Fruit fly (Drosophila melanogaster): ENCODE measurements around the gene Nrg.

The Nrg gene

DNA sequence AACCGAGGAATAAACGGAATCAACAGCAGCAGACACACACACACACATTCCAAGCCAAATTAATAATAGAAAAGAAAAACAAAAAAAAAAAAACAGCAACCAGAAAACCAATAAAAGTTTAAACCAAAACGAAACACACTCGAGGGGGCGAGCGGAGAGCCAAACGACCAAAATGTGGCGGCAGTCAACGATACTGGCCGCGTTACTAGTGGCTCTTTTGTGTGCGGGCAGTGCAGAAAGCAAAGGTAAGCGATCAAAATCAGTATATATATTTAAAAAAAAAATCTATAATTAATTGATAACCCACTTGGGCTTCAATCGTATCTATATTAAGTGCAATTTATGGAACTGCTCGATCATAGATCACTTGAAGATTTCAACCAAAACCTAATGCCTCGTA, 14.6 kb downstream of the Nrg start:
- no peak for TF ChIP-seq noc (tag; optimal IDR thresholded peaks at IDR 0.05)

DNA sequence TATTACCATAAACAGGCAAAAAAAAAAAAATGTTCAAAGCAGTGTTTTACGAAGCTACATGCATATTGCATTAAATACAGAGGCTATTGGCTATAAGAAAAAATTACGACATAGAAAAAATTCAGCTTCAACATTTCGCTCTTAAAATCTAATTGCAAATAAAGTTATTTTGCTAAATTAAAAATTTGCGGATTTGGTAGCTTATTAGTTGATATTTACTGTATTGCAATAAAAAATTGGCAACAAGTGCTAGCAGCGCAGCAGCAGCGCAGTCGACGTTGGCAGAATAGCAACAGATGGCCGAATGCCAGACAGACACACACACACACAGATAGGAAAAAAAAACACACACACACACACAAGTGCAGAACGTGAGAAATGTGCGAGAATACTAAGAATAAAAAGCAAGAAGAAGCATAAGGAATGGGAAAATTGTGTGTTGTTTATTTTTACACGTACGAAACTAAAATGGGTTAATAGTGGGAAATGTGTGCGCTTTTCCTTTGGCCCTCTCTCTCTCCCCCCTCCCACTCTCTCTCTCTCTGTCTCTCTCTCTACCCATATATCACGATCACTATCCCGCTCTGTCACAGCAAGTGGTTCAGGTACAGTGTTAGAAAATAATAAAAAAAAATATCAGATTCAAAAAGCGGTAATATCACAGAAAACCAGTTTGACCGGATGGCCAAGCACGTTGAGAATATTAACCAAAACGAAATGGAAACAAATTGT, 16.6 kb downstream of the Nrg start:
- TF ChIP-seq noc (tag; optimal IDR thresholded peaks at IDR 0.05), result peak; percentile 68

dm6 chrX:8534321-8534661, 17.1 kb downstream of the Nrg start:
- TF ChIP-seq noc (tag; optimal IDR thresholded peaks at IDR 0.05), result no peak

DNA sequence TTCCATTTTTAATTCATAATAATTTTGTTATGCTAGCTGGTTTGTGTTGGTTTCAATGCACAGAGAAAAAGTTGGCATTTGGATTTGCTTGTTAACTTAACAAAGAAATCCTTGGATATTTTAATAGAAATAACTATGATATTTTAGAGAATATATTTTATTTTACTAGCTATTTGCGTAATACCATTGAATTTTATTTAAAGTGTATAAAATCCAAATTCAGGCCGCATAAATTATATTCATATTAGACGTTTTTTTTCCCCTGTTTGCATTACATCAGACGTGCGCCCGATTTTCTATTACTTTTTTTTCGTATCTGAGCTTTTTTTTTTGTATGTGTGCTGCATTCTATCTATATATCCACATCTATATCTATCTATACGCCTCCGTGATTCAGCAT, 17.6 kb downstream of the Nrg start:
- no peak for TF ChIP-seq noc (tag; optimal IDR thresholded peaks at IDR 0.05)

- TF ChIP-seq noc (tag; optimal IDR thresholded peaks at IDR 0.05), result no peak
Measured at dm6 chrX:8536649-8537048, 19.5 kb downstream of the Nrg start.

DNA sequence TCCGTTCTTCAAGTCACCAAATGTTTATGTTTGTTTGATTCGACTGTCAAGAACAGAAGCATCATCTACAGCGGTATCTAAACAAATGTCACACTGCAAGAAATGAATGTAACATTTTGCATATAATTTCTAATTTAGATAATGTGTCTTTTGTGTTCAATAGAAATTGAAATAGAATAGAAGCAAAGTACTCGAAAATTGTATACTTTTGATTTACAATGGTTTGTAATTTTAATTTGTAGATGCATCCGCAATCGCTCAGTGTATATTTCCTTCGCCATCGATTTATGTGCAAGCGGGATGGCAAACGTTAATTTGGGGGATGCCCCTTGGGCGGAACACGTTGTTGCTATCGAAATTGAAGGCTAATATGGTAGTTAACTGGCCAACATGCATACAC, 21.0 kb downstream of the Nrg start:
- TF ChIP-seq noc (tag; optimal IDR thresholded peaks at IDR 0.05), result no peak

DNA sequence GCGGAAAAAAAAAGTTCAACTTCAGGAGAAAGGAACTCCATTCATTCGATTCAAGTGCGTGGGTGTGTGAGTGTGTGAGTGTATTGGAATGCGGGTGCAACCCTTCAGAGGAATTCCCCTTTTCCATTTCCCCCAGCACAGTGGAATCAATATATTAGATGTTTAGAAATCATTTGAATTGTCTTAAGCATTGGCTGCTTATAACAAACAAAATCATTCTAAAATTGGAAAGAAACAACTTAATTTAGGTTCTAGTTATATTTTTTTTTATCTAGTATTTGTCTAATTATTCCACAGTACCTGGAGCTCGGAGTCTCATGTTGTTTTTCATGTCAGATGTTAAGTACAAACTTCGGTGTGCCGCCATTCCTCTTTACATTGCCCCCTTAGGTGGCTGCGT, 21.8 kb downstream of the Nrg start:
- no peak for TF ChIP-seq noc (tag; optimal IDR thresholded peaks at IDR 0.05)

dm6 chrX:8541985-8542384, 24.8 kb downstream of the Nrg start:
- TF ChIP-seq noc (tag; optimal IDR thresholded peaks at IDR 0.05), result no peak

- no peak for TF ChIP-seq noc (tag; optimal IDR thresholded peaks at IDR 0.05)
Measured at dm6 chrX:8542728-8543127, 25.6 kb downstream of the Nrg start.

dm6 chrX:8554303-8554702, 37.1 kb downstream of the Nrg start:
- no peak for TF ChIP-seq noc (tag; optimal IDR thresholded peaks at IDR 0.05)

DNA sequence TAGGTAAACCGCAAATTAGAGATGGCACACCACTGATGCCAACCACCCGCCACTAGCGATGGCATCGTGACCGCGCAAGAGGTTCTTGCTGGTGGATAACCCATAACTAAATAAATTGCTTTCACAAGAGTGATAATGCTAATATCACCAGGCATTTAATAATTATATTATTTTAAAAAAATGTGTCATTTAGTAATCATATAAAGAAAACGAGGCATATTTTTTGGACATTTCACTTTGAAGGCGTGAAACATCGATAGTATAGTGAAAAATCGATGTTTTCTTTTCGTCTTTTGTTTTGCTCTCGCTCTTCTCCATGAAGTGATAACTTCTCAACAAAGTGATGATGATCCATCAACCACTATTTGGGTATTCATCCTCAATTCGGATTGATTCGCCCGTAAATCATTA, 41.6 kb downstream of the Nrg start, which contains the start of gene IntS4:
Gene IntS4, minus strand, starts transcription at position 20 of the 411 bp plus-strand sequence.
- no peak for TF ChIP-seq noc (tag; optimal IDR thresholded peaks at IDR 0.05)

DNA sequence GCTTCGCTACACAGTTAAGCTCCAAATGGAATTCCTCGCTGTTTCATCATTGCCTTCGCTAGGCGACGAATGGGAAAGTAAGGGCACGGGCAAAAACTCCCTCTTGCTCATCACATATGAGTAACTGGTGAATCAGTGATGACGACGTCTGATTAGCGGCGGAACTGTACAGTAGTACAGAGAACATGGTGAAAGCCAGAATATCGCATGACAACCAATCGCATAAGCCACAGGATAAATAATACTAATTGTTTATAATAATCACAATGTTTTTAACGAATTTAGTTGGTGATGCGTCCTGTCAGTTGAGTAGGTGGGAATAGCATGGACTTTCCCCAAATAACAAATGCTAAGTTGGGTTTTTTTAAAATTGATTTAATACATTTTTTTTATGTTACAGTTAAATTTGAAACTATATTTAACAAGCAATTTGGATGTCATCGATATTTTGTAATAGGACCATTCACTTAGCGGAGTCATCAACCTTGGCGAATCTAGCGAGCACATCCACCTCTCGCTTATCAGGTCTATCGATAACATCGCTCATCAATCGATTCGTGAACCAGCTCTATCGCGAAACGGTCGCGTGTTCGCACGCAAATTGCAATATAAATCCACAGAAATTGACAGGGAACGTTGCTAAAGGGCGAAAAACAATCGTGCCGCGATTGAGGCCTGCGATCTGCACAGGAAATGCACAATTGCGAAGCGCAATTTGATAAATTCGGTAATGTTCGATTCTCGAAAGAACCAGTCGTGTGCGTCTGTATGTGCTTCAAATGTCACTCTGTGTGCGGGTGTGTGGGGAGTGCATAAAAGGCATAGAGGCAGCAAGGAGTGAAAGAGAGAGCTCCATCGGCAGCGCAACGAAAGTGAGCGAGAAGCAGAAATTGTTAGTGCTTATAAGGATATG, 43.2 kb downstream of the Nrg start, which contains the start of the genes CG12112 and Trf4-1:
Gene CG12112, minus strand, starts transcription at position 106 of the 913 bp plus-strand sequence.
Gene Trf4-1, plus strand, starts transcription at position 236 of the 913 bp plus-strand sequence.
- peak; percentile 35 for TF ChIP-seq noc (tag; optimal IDR thresholded peaks at IDR 0.05)

DNA sequence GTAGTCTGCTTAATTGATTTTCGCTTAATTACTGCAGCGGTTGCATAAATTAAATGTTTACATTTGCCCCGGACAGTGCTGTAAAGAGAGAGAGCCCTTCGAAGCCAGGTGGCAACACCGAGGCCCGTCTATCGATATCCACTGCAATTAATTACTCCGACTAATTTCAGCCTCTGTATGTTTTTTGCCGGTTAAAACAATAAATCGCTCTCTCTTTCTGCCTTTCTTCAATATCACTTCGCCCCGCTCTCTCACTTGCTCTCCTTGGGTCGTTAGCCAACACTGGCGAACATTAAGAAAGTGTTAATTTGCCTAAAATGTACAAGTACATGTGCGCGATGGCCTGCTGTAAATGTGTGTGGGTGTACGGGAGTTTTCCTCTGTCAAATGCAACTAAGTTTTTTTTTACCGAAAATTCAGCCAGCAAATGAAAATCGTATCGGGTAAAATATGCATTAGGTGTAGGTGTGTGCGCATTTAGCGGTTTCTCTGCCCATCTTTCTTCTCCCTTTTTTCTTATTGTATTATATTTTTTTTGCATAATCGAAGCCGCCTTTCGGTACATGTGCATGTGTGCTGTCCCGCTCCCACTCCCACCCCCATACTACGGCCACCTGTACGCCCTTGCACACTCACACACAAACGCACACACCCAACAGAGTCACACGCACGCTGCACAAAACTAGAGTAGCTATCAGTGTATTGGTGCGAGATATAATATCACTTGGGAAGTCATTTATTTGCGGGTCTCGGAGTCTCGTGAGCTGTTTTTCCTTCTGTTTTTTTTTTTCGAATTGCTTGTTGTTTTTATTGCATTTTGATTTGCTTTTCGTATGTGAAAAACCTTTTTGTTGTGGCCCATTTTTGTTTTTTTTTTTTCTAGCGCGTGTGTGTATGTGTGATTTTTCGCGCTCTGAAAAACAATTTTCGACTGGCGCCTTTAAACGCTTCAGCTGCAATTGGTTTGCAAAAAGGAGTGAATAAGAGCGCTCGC, 44.5 kb downstream of the Nrg start:
- no peak for TF ChIP-seq noc (tag; optimal IDR thresholded peaks at IDR 0.05)

DNA sequence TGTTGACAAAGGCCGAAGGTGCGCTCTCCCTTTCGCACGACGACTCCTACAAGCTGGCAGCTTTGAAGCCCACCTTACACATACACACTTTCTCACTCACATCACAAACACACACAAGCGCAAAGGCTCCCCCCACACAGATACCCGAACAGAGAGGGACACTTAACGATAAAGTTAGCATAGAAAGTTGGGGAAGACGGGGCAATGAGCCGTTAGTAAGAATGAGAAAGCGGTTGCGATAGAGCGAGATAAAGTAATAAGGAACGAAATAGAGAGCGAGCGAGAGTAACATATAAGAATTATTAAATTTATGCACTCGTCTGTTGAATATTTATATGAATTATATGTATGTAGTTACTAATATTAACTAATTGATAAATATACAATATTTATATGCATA, 51.9 kb downstream of the Nrg start:
- no peak for TF ChIP-seq noc (tag; optimal IDR thresholded peaks at IDR 0.05)

dm6 chrX:8569639-8570038, 52.5 kb downstream of the Nrg start:
- TF ChIP-seq noc (tag; optimal IDR thresholded peaks at IDR 0.05), result no peak

dm6 chrX:8570848-8571247, 53.7 kb downstream of the Nrg start, which contains the start of gene CG12111:
Gene CG12111, minus strand, starts transcription at chrX:8570948.
- no peak for TF ChIP-seq noc (tag; optimal IDR thresholded peaks at IDR 0.05)
